Fruit fly (Drosophila melanogaster) whole organism, embryonic: ENCODE results near the gene CG6398.
A peak's percentile ranks its signal among the peaks of the same experiment; 100 is the strongest.

Experiments
- CG10267 ChIP-seq: fragments of 200-800 bp; sonication (Bioruptor generic); optimal IDR thresholded peaks from 2 replicates; lab custom pipeline; 2018; ENCODE audit warnings: missing biosample characterization, mild to moderate bottlenecking, missing genetic modification characterization, moderate library complexity
- CG14710 ChIP-seq: fragments of 200-800 bp; sonication (Bioruptor generic); optimal IDR thresholded peaks from 3 replicates; lab custom pipeline; 2019; ENCODE audit warnings: missing biosample characterization, mild to moderate bottlenecking, missing genetic modification characterization, moderate library complexity
- CG15269 ChIP-seq: fragments of 200-800 bp; sonication (Bioruptor generic); optimal IDR thresholded peaks from 2 replicates; lab custom pipeline; 2018; ENCODE audit warnings: missing biosample characterization, mild to moderate bottlenecking, missing genetic modification characterization, moderate library complexity
- CG1602 ChIP-seq: fragments of 200-800 bp; sonication (Bioruptor generic); optimal IDR thresholded peaks from 3 replicates; lab custom pipeline; 2016; ENCODE audit warnings: missing biosample characterization, missing genetic modification characterization
- CG17612 ChIP-seq: fragments of 200-800 bp; sonication (Bioruptor generic); IDR thresholded peaks from 2 replicates; pipeline ENCODE4 v1.3.6; 2022; ENCODE audit warnings: missing biosample characterization, missing genetic modification characterization
- CG18262 ChIP-seq: fragments of 200-800 bp; optimal IDR thresholded peaks from 3 replicates; lab custom pipeline; 2019; ENCODE audit warnings: missing biosample characterization, mild to moderate bottlenecking, missing genetic modification characterization, moderate library complexity
- CG18476 ChIP-seq: fragments of 200-800 bp; sonication (Bioruptor generic); optimal IDR thresholded peaks from 2 replicates; lab custom pipeline; 2016; ENCODE audit warnings: missing biosample characterization, mild to moderate bottlenecking, missing genetic modification characterization
- CG18599 ChIP-seq: fragments of 200-800 bp; sonication (Bioruptor generic); optimal IDR thresholded peaks from 3 replicates; lab custom pipeline; 2017; ENCODE audit warnings: missing biosample characterization, missing genetic modification characterization, mild to moderate bottlenecking, moderate library complexity, missing genetic modification reagents
- CG2678 ChIP-seq: fragments of 200-800 bp; sonication (Bioruptor generic); optimal IDR thresholded peaks from 3 replicates; lab custom pipeline; 2019; ENCODE audit warnings: missing biosample characterization, mild to moderate bottlenecking, missing genetic modification characterization, moderate library complexity
- CG31224 ChIP-seq: fragments of 200-800 bp; sonication (Bioruptor generic); IDR thresholded peaks from 2 replicates; pipeline ENCODE4 v1.3.6; 2022; ENCODE audit warnings: missing biosample characterization, missing genetic modification characterization
- CG34422 ChIP-seq: fragments of 200-800 bp; sonication (Bioruptor generic); IDR thresholded peaks from 3 replicates; pipeline ENCODE4 v1.3.6; 2022; ENCODE audit warnings: missing biosample characterization, missing genetic modification characterization
- CG6791 ChIP-seq: fragments of 200-800 bp; sonication (Bioruptor generic); IDR thresholded peaks from 3 replicates; pipeline ENCODE4 v1.3.6; 2022; ENCODE audit warnings: missing biosample characterization, missing genetic modification characterization; ENCODE audit not compliant: partially characterized antibody
- CG7839 ChIP-seq: fragments of 200-800 bp; sonication (Bioruptor generic); optimal IDR thresholded peaks from 3 replicates; lab custom pipeline; 2018; ENCODE audit warnings: missing biosample characterization, mild to moderate bottlenecking, missing genetic modification characterization, moderate library complexity
- CoRest ChIP-seq: fragments of 200-800 bp; sonication (Bioruptor generic); optimal IDR thresholded peaks from 3 replicates; lab custom pipeline; 2018; ENCODE audit warnings: missing biosample characterization, mild to moderate bottlenecking, missing genetic modification characterization, moderate library complexity
- Drgx ChIP-seq: fragments of 200-800 bp; sonication (Bioruptor generic); IDR thresholded peaks from 2 replicates; pipeline ENCODE4 v1.3.6; 2022; ENCODE audit warnings: missing biosample characterization, missing genetic modification characterization
- Eip74EF ChIP-seq, 2 experiments: fragments of 200-800 bp in 1 of 2; fragments of >200 bp in 1 of 2; sonication (Bioruptor generic) in 1 of 2; optimal IDR thresholded peaks; 2 replicates each; lab custom pipeline; 2017 to 2019; ENCODE audit warnings: missing biosample characterization in 2 of 2, missing genetic modification characterization in 2 of 2, mild to moderate bottlenecking in 1 of 2, moderate library complexity in 1 of 2
- HHEX ChIP-seq: fragments of 200-800 bp; sonication (Bioruptor generic); optimal IDR thresholded peaks from 3 replicates; lab custom pipeline; 2017; ENCODE audit warnings: missing biosample characterization, mild to moderate bottlenecking, missing genetic modification characterization, missing genetic modification reagents
- HLHmδ ChIP-seq: fragments of 200-800 bp; sonication (Bioruptor generic); optimal IDR thresholded peaks from 2 replicates; lab custom pipeline; 2018; ENCODE audit warnings: missing biosample characterization, mild to moderate bottlenecking, missing genetic modification characterization, moderate library complexity
- Hr39 ChIP-seq: fragments of >200 bp; optimal IDR thresholded peaks from 2 replicates; lab custom pipeline; 2017
- NC2β ChIP-seq: fragments of 200-800 bp; sonication (Bioruptor generic); optimal IDR thresholded peaks from 2 replicates; lab custom pipeline; 2016; ENCODE audit warnings: missing biosample characterization, missing genetic modification characterization
- NFAT ChIP-seq: fragments of 200-800 bp; sonication (Bioruptor generic); IDR thresholded peaks from 2 replicates; pipeline ENCODE4 v1.3.6; 2022; ENCODE audit warnings: missing biosample characterization, missing genetic modification characterization
- Opbp ChIP-seq: fragments of 200-800 bp; sonication (Bioruptor generic); IDR thresholded peaks from 3 replicates; pipeline ENCODE4 v1.3.6; 2022; ENCODE audit warnings: missing biosample characterization, missing genetic modification characterization; ENCODE audit not compliant: partially characterized antibody
- Poxn ChIP-seq: fragments of 200-800 bp; sonication (Bioruptor generic); IDR thresholded peaks from 2 replicates; pipeline ENCODE4 v1.3.6; 2022; ENCODE audit warnings: missing biosample characterization, missing genetic modification characterization
- Scr ChIP-seq: fragments of 200-800 bp; sonication (Bioruptor generic); IDR thresholded peaks from 2 replicates; pipeline ENCODE4 v1.3.6; 2022; ENCODE audit warnings: missing biosample characterization, missing genetic modification characterization; ENCODE audit not compliant: partially characterized antibody
- Ssrp ChIP-seq: fragments of 200-800 bp; sonication (Bioruptor generic); optimal IDR thresholded peaks from 2 replicates; lab custom pipeline; 2018; ENCODE audit warnings: missing biosample characterization, mild to moderate bottlenecking, missing genetic modification characterization, moderate library complexity
- Trl ChIP-seq, 3 experiments: fragments of >200 bp in 2 of 3; fragments of 200-800 bp in 1 of 3; sonication (Bioruptor generic) in 1 of 3; optimal IDR thresholded peaks; 2 replicates in 1 of 3; 3 replicates in 2 of 3; lab custom pipeline; 2016 to 2017; ENCODE audit warnings: missing biosample characterization in 1 of 3, missing genetic modification characterization in 1 of 3
- amos ChIP-seq: fragments of 200-800 bp; sonication (Bioruptor generic); IDR thresholded peaks from 2 replicates; pipeline ENCODE4 v1.3.6; 2022; ENCODE audit warnings: missing biosample characterization, missing genetic modification characterization; ENCODE audit not compliant: partially characterized antibody
- aop ChIP-seq: fragments of 200-800 bp; sonication (Bioruptor generic); IDR thresholded peaks from 2 replicates; pipeline ENCODE4 v1.3.6; 2022; ENCODE audit warnings: missing biosample characterization, missing genetic modification characterization
- bbx ChIP-seq: fragments of 200-800 bp; sonication (Bioruptor generic); IDR thresholded peaks from 2 replicates; pipeline ENCODE4 v1.3.6; 2022; ENCODE audit warnings: missing biosample characterization, missing genetic modification characterization; ENCODE audit not compliant: partially characterized antibody
- bowl ChIP-seq: fragments of 200-800 bp; sonication (Bioruptor generic); IDR thresholded peaks from 2 replicates; pipeline ENCODE4 v1.3.6; 2022; ENCODE audit warnings: missing biosample characterization, missing genetic modification characterization
- cato ChIP-seq: fragments of 200-800 bp; sonication (Bioruptor generic); optimal IDR thresholded peaks from 2 replicates; lab custom pipeline; 2016; ENCODE audit warnings: missing biosample characterization, missing genetic modification characterization, borderline replicate concordance
- chif ChIP-seq, 2 experiments: fragments of 200-800 bp; sonication (Bioruptor generic); optimal IDR thresholded peaks; 3 replicates each; lab custom pipeline; 2016; ENCODE audit warnings: missing biosample characterization in 2 of 2, missing genetic modification characterization in 2 of 2
- chinmo ChIP-seq: fragments of 200-800 bp; sonication (Bioruptor generic); IDR thresholded peaks from 4 replicates; pipeline ENCODE4 v1.3.6; 2022; ENCODE audit warnings: missing biosample characterization, missing genetic modification characterization; ENCODE audit not compliant: partially characterized antibody
- gcm2 ChIP-seq: fragments of 200-800 bp; sonication (Bioruptor generic); optimal IDR thresholded peaks from 2 replicates; lab custom pipeline; 2016; ENCODE audit warnings: missing biosample characterization, missing genetic modification characterization
- jumu ChIP-seq: fragments of 200-800 bp; sonication (Bioruptor generic); optimal IDR thresholded peaks from 3 replicates; lab custom pipeline; 2016; ENCODE audit warnings: missing biosample characterization, missing genetic modification characterization
- knrl ChIP-seq: fragments of 200-800 bp; sonication (Bioruptor generic); IDR thresholded peaks from 3 replicates; pipeline ENCODE4 v1.3.6; 2022; ENCODE audit warnings: missing biosample characterization, missing genetic modification characterization; ENCODE audit not compliant: partially characterized antibody
- lbe ChIP-seq: fragments of 200-800 bp; sonication (Bioruptor generic); optimal IDR thresholded peaks from 2 replicates; lab custom pipeline; 2016; ENCODE audit warnings: missing biosample characterization, mild to moderate bottlenecking, missing genetic modification characterization
- nerfin-1 ChIP-seq: fragments of 200-800 bp; sonication (Bioruptor generic); optimal IDR thresholded peaks from 3 replicates; lab custom pipeline; 2019; ENCODE audit warnings: missing biosample characterization, mild to moderate bottlenecking, missing genetic modification characterization, moderate library complexity
- phol ChIP-seq: fragments of 200-800 bp; sonication (Bioruptor generic); optimal IDR thresholded peaks from 3 replicates; lab custom pipeline; 2018; ENCODE audit warnings: missing biosample characterization, mild to moderate bottlenecking, missing genetic modification characterization, moderate library complexity
- rib ChIP-seq: fragments of 200-800 bp; sonication (Bioruptor generic); IDR thresholded peaks from 2 replicates; pipeline ENCODE4 v1.3.6; 2022; ENCODE audit warnings: missing biosample characterization, missing genetic modification characterization
- run ChIP-seq: fragments of 200-800 bp; sonication (Bioruptor generic); optimal IDR thresholded peaks from 3 replicates; lab custom pipeline; 2018; ENCODE audit warnings: missing biosample characterization, mild to moderate bottlenecking, missing genetic modification characterization
- schlank ChIP-seq: fragments of 200-800 bp; sonication (Bioruptor generic); optimal IDR thresholded peaks from 2 replicates; lab custom pipeline; 2018; ENCODE audit warnings: missing biosample characterization, mild to moderate bottlenecking, missing genetic modification characterization
- sd ChIP-seq: fragments of 200-800 bp; sonication (Bioruptor generic); optimal IDR thresholded peaks from 3 replicates; lab custom pipeline; 2018; ENCODE audit warnings: missing biosample characterization, mild to moderate bottlenecking, missing genetic modification characterization, moderate library complexity
- slp2 ChIP-seq: fragments of 200-800 bp; sonication (Bioruptor generic); optimal IDR thresholded peaks from 2 replicates; lab custom pipeline; 2016; ENCODE audit warnings: missing biosample characterization, missing genetic modification characterization
- sna ChIP-seq: fragments of 200-800 bp; sonication (Bioruptor generic); IDR thresholded peaks from 2 replicates; pipeline ENCODE4 v1.3.6; 2022; ENCODE audit warnings: missing biosample characterization, missing genetic modification characterization; ENCODE audit not compliant: partially characterized antibody
- sr ChIP-seq: fragments of 200-800 bp; sonication (Bioruptor generic); IDR thresholded peaks from 3 replicates; pipeline ENCODE4 v1.3.6; 2022; ENCODE audit warnings: missing biosample characterization, missing genetic modification characterization
- stc ChIP-seq: fragments of 200-800 bp; sonication (Bioruptor generic); IDR thresholded peaks from 2 replicates; pipeline ENCODE4 v1.3.6; 2022; ENCODE audit warnings: missing biosample characterization, missing genetic modification characterization
- tio ChIP-seq: fragments of 200-800 bp; sonication (Bioruptor generic); optimal IDR thresholded peaks from 2 replicates; lab custom pipeline; 2017; ENCODE audit warnings: missing biosample characterization, missing genetic modification characterization, inconsistent platforms
- usp ChIP-seq: fragments of >200 bp; optimal IDR thresholded peaks from 2 replicates; lab custom pipeline; 2017; ENCODE audit warnings: missing biosample characterization, missing genetic modification characterization
- vvl ChIP-seq: fragments of 200-800 bp; sonication (Bioruptor generic); IDR thresholded peaks from 2 replicates; pipeline ENCODE4 v1.3.6; 2022; ENCODE audit warnings: missing biosample characterization, missing genetic modification characterization

CG6398 gene

dm6 chrX:17852457-17852856 lies 21.8 kb downstream of the CG6398 start, which contains the start of gene CG32554 (continued):
- TF ChIP-seq CG18476, result no peak
- TF ChIP-seq phol, result peak; percentile 75
- no peak for TF ChIP-seq CG1602 (GFP tag; lab: Kevin White, UChicago)
- TF ChIP-seq CG34422 (GFP tag; lab: Robert Waterston, UW), result no peak
- TF ChIP-seq sd (tag; lab: Kevin White, UChicago), result no peak
- TF ChIP-seq schlank (tag; lab: Kevin White, UChicago), result no peak
- peak; percentile 83; the same call in 2 of the 4 replicates for TF ChIP-seq chinmo (GFP tag; lab: Robert Waterston, UW)
- TF ChIP-seq rib (GFP tag; lab: Robert Waterston, UW), result no peak
- peak; percentile 90 for TF ChIP-seq Scr (GFP tag; lab: Robert Waterston, UW)
- peak; percentile 88; the same call in 2 of the 3 replicates for TF ChIP-seq Opbp
- peak; percentile 86 for TF ChIP-seq knrl (GFP tag; lab: Robert Waterston, UW)
- TF ChIP-seq CG2678 (tag; lab: Kevin White, UChicago), result no peak
- no peak for TF ChIP-seq CG17612
- peak; percentile 90 for TF ChIP-seq CG6791
- TF ChIP-seq HLHmδ, result no peak
- no peak for TF ChIP-seq chif (GFP tag; optimal IDR thresholded peaks at IDR 0.05; lab: Kevin White, UChicago)
- TF ChIP-seq Eip74EF (GFP tag; optimal IDR thresholded peaks at IDR 0.05; lab: Kevin White, UChicago), result no peak
- peak; percentile 88 for TF ChIP-seq sna (GFP tag; lab: Robert Waterston, UW)
- TF ChIP-seq usp (GFP tag; lab: Kevin White, UChicago), result no peak
- TF ChIP-seq slp2 (GFP tag; lab: Kevin White, UChicago), result no peak
- TF ChIP-seq CoRest (tag; lab: Kevin White, UChicago), result no peak
- no peak for TF ChIP-seq nerfin-1 (tag; lab: Kevin White, UChicago)
- TF ChIP-seq CG15269, result no peak
- peak; percentile 91 for TF ChIP-seq amos (GFP tag; lab: Robert Waterston, UW)
- no peak for TF ChIP-seq Drgx (GFP tag; lab: Robert Waterston, UW)
- TF ChIP-seq CG18262 (tag; lab: Kevin White, UChicago), result no peak
- no peak for TF ChIP-seq vvl (GFP tag; lab: Robert Waterston, UW)
- TF ChIP-seq stc (GFP tag; lab: Robert Waterston, UW), result no peak
- TF ChIP-seq HHEX (GFP tag; lab: Kevin White, UChicago), result no peak
- no peak for TF ChIP-seq sr
- peak; percentile 91 for TF ChIP-seq bbx (GFP tag; lab: Robert Waterston, UW)
- TF ChIP-seq CG31224 (GFP tag; lab: Robert Waterston, UW), result no peak
- TF ChIP-seq lbe, result peak; percentile 11
- TF ChIP-seq aop (GFP tag; lab: Robert Waterston, UW), result no peak
- no peak for TF ChIP-seq Poxn (GFP tag; lab: Robert Waterston, UW)
- TF ChIP-seq tio (GFP tag; lab: Kevin White, UChicago), result no peak
- TF ChIP-seq jumu (GFP tag; lab: Kevin White, UChicago), result no peak
- no peak for TF ChIP-seq gcm2 (GFP tag; lab: Kevin White, UChicago)
- no peak for TF ChIP-seq Ssrp (tag; lab: Kevin White, UChicago)
- TF ChIP-seq CG18599, result no peak
- no peak for TF ChIP-seq Hr39 (lab: Kevin White, UChicago)
- TF ChIP-seq cato (GFP tag; lab: Kevin White, UChicago), result no peak
- no peak for TF ChIP-seq NC2β (GFP tag; lab: Kevin White, UChicago)
- TF ChIP-seq CG10267 (tag; lab: Kevin White, UChicago), result peak; percentile 18
- peak; percentile 39 for TF ChIP-seq CG14710 (tag; lab: Kevin White, UChicago)
- TF ChIP-seq run, result no peak
- TF ChIP-seq bowl (GFP tag; lab: Robert Waterston, UW), result no peak
- no peak for TF ChIP-seq Trl (optimal IDR thresholded peaks at IDR 0.05; lab: Kevin White, UChicago)
- TF ChIP-seq Trl (GFP tag; optimal IDR thresholded peaks at IDR 0.05; lab: Kevin White, UChicago), result no peak
- TF ChIP-seq NFAT (GFP tag; lab: Robert Waterston, UW), result no peak
- TF ChIP-seq CG7839 (tag; lab: Kevin White, UChicago), result no peak
